Fruit fly (Drosophila melanogaster) whole organism, pupa: Measurements from ENCODE around the gene Pvr.
A peak's percentile ranks its signal among the peaks of the same experiment; 100 is the strongest.

ENCODE experiments used
- CG10348 ChIP-seq: fragments of 200-800 bp; sonication (Bioruptor generic); IDR thresholded peaks from 2 replicates; pipeline ENCODE4 v1.3.6; 2022; ENCODE audit warnings: missing biosample characterization, missing genetic modification characterization
- CG12605 ChIP-seq: fragments of 200-800 bp; sonication (Bioruptor generic); IDR thresholded peaks from 2 replicates; pipeline ENCODE4 v1.3.6; 2022; ENCODE audit warnings: missing biosample characterization, missing genetic modification characterization
- CG13204 ChIP-seq: fragments of 200-800 bp; sonication (Bioruptor generic); optimal IDR thresholded peaks from 2 replicates; lab custom pipeline; 2018; ENCODE audit warnings: missing biosample characterization, mild to moderate bottlenecking, missing genetic modification characterization, moderate library complexity
- CG14655 ChIP-seq: fragments of 200-800 bp; sonication (Bioruptor generic); optimal IDR thresholded peaks from 3 replicates; lab custom pipeline; 2017; ENCODE audit warnings: mild to moderate bottlenecking, missing biosample characterization, missing genetic modification reagents, missing genetic modification characterization
- CG15710 ChIP-seq: fragments of 200-800 bp; sonication (Bioruptor generic); optimal IDR thresholded peaks from 2 replicates; lab custom pipeline; 2018; ENCODE audit warnings: missing biosample characterization, mild to moderate bottlenecking, missing genetic modification characterization, moderate library complexity
- CG17806 ChIP-seq: fragments of 200-800 bp; sonication (Bioruptor generic); optimal IDR thresholded peaks from 2 replicates; lab custom pipeline; 2018; ENCODE audit warnings: missing biosample characterization, mild to moderate bottlenecking, missing genetic modification characterization, moderate library complexity
- CG32121 ChIP-seq: fragments of 200-800 bp; sonication (Bioruptor generic); IDR thresholded peaks from 2 replicates; pipeline ENCODE4 v1.3.6; 2022; ENCODE audit warnings: missing biosample characterization, missing genetic modification characterization
- CG34367 ChIP-seq: fragments of 200-800 bp; sonication (Bioruptor generic); optimal IDR thresholded peaks from 2 replicates; lab custom pipeline; 2018; ENCODE audit warnings: missing biosample characterization, mild to moderate bottlenecking, missing genetic modification characterization
- CG4496 ChIP-seq: fragments of 200-800 bp; sonication (Bioruptor generic); IDR thresholded peaks from 3 replicates; pipeline ENCODE4 v1.3.6; 2022; ENCODE audit warnings: missing biosample characterization, missing genetic modification characterization
- CG8159 ChIP-seq: fragments of 200-800 bp; sonication (Bioruptor generic); optimal IDR thresholded peaks from 3 replicates; lab custom pipeline; 2018; ENCODE audit warnings: missing biosample characterization, mild to moderate bottlenecking, missing genetic modification characterization, moderate library complexity
- CG8301 ChIP-seq: fragments of 200-800 bp; sonication (Bioruptor generic); optimal IDR thresholded peaks from 2 replicates; lab custom pipeline; 2018; ENCODE audit warnings: missing biosample characterization, mild to moderate bottlenecking, missing genetic modification characterization
- CG9948 ChIP-seq: fragments of 200-800 bp; sonication (Bioruptor generic); optimal IDR thresholded peaks from 2 replicates; lab custom pipeline; 2018; ENCODE audit warnings: missing biosample characterization, mild to moderate bottlenecking, missing genetic modification characterization, moderate library complexity
- D1 ChIP-seq: fragments of 200-800 bp; sonication (Bioruptor generic); optimal IDR thresholded peaks from 2 replicates; lab custom pipeline; 2018; ENCODE audit warnings: missing biosample characterization, mild to moderate bottlenecking, missing genetic modification characterization, moderate library complexity
- EcR ChIP-seq: fragments of 200-800 bp; sonication (Bioruptor generic); optimal IDR thresholded peaks from 3 replicates; lab custom pipeline; 2019; ENCODE audit warnings: missing biosample characterization, missing genetic modification characterization, mild to moderate bottlenecking, moderate library complexity, missing genetic modification reagents
- Ets98B ChIP-seq: fragments of 200-800 bp; sonication (Bioruptor generic); IDR thresholded peaks from 2 replicates; pipeline ENCODE4 v1.3.6; 2022; ENCODE audit warnings: missing biosample characterization, missing genetic modification characterization
- Pif1A ChIP-seq: fragments of 200-800 bp; sonication (Bioruptor generic); optimal IDR thresholded peaks from 3 replicates; lab custom pipeline; 2016; ENCODE audit warnings: missing biosample characterization, missing genetic modification characterization
- Pif1B ChIP-seq: fragments of 200-800 bp; sonication (Bioruptor generic); optimal IDR thresholded peaks from 3 replicates; lab custom pipeline; 2016; ENCODE audit warnings: missing biosample characterization, missing genetic modification characterization
- Snoo ChIP-seq: fragments of 200-800 bp; sonication (Bioruptor generic); optimal IDR thresholded peaks from 3 replicates; lab custom pipeline; 2017; ENCODE audit warnings: missing biosample characterization, mild to moderate bottlenecking, missing genetic modification characterization, inconsistent platforms
- fd96Ca ChIP-seq: fragments of 200-800 bp; sonication (Bioruptor generic); IDR thresholded peaks from 3 replicates; pipeline ENCODE4 v1.3.6; 2022; ENCODE audit warnings: missing biosample characterization, missing genetic modification characterization
- gl ChIP-seq: fragments of 200-800 bp; sonication (Bioruptor generic); optimal IDR thresholded peaks from 2 replicates; lab custom pipeline; 2018; ENCODE audit warnings: missing biosample characterization, mild to moderate bottlenecking, missing genetic modification characterization
- rn ChIP-seq: fragments of 200-800 bp; sonication (Bioruptor generic); IDR thresholded peaks from 2 replicates; pipeline ENCODE4 v1.3.6; 2022; ENCODE audit warnings: missing biosample characterization, missing genetic modification characterization

Gene Pvr

DNA sequence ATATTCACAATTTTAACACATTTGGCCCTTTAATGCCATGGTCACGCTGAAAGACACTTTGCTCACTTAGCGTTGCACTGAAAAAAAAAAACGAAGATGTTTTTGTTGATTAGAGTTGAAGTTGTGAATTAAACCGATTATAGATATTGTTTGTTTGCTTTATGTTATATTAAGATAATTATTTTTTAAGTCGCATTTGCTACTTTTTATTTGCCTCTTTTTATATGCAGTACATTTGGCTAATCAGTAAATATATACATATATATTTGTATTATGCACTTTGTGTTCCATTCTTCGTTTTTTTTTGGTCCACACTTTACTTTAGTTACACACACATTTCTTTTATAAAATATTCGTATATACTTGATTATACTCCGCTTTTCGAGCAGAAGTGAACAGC, 9.4 kb downstream of the Pvr start:
- TF ChIP-seq CG9948 (tag; lab: Kevin White, UChicago), result no peak
- TF ChIP-seq rn (GFP tag; lab: Robert Waterston, UW), result no peak
- no peak for TF ChIP-seq Ets98B
- TF ChIP-seq CG34367 (tag; lab: Kevin White, UChicago), result no peak
- no peak for TF ChIP-seq CG13204 (GFP tag; lab: Kevin White, UChicago)
- no peak for TF ChIP-seq fd96Ca (GFP tag; lab: Robert Waterston, UW)
- TF ChIP-seq CG8301 (tag; lab: Kevin White, UChicago), result peak; percentile 32
- TF ChIP-seq CG10348 (GFP tag; lab: Robert Waterston, UW), result no peak
- TF ChIP-seq CG32121 (GFP tag; lab: Robert Waterston, UW), result no peak
- no peak for TF ChIP-seq Snoo (tag; lab: Kevin White, UChicago)
- no peak for TF ChIP-seq EcR (GFP tag; lab: Kevin White, UChicago)
- peak; percentile 26 for TF ChIP-seq CG17806 (tag; lab: Kevin White, UChicago)
- TF ChIP-seq Pif1B (GFP tag; lab: Kevin White, UChicago), result no peak
- no peak for TF ChIP-seq D1 (tag; lab: Kevin White, UChicago)
- TF ChIP-seq CG15710 (tag; lab: Kevin White, UChicago), result peak; percentile 28
- TF ChIP-seq gl (tag; lab: Kevin White, UChicago), result no peak
- TF ChIP-seq CG12605 (GFP tag; lab: Robert Waterston, UW), result 0 out of 2 replicates have a peak, but pooled peaks have one; percentile 10
- TF ChIP-seq CG4496, result peak; percentile 64; the same call in 1 of the 3 replicates
- TF ChIP-seq CG8159 (tag; lab: Kevin White, UChicago), result peak; percentile 48
- peak; percentile 7 for TF ChIP-seq CG14655 (GFP tag; lab: Kevin White, UChicago)
- TF ChIP-seq Pif1A (GFP tag; lab: Kevin White, UChicago), result no peak

DNA sequence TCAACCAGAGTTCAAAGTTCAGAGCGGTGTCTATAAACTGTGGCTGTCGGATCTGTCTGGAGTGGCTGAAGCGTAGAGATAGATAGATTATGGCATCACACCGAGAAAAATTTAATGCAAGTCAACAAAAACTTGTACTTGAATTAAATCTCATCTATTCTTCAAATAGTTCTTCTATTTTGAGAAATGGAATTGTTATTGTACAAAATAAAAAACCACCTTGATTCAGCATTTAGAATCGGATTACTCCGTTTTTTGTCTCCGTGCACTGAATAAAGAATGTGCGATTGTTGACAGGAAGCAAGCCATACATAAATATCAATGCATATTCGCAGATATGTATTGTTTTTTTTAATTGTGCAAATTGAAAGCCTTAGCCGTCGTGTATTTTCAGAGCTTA, 10.1 kb downstream of the Pvr start:
- peak; percentile 51 for TF ChIP-seq CG9948 (tag; lab: Kevin White, UChicago)
- TF ChIP-seq CG8159 (tag; lab: Kevin White, UChicago), result peak; percentile 69
- peak; percentile 72 for TF ChIP-seq rn (GFP tag; lab: Robert Waterston, UW)
- peak; percentile 53 for TF ChIP-seq CG15710 (tag; lab: Kevin White, UChicago)
- TF ChIP-seq Snoo (tag; lab: Kevin White, UChicago), result peak; percentile 56
- TF ChIP-seq D1 (tag; lab: Kevin White, UChicago), result no peak
- peak; percentile 38 for TF ChIP-seq CG8301 (tag; lab: Kevin White, UChicago)
- peak; percentile 47 for TF ChIP-seq CG14655 (GFP tag; lab: Kevin White, UChicago)
- peak; percentile 73 for TF ChIP-seq fd96Ca (GFP tag; lab: Robert Waterston, UW)
- peak; percentile 82 for TF ChIP-seq CG32121 (GFP tag; lab: Robert Waterston, UW)
- peak; percentile 80 for TF ChIP-seq Ets98B
- no peak for TF ChIP-seq gl (tag; lab: Kevin White, UChicago)
- peak; percentile 47 for TF ChIP-seq Pif1B (GFP tag; lab: Kevin White, UChicago)
- no peak for TF ChIP-seq EcR (GFP tag; lab: Kevin White, UChicago)
- peak; percentile 86 for TF ChIP-seq CG4496
- TF ChIP-seq CG12605 (GFP tag; lab: Robert Waterston, UW), result peak; percentile 76
- TF ChIP-seq CG13204 (GFP tag; lab: Kevin White, UChicago), result no peak
- no peak for TF ChIP-seq Pif1A (GFP tag; lab: Kevin White, UChicago)
- TF ChIP-seq CG17806 (tag; lab: Kevin White, UChicago), result peak; percentile 63
- TF ChIP-seq CG10348 (GFP tag; lab: Robert Waterston, UW), result 0 out of 2 replicates have a peak, but pooled peaks have one; percentile 11
- TF ChIP-seq CG34367 (tag; lab: Kevin White, UChicago), result peak; percentile 43
- TF ChIP-seq, all 21 proteins: peak for 16

DNA sequence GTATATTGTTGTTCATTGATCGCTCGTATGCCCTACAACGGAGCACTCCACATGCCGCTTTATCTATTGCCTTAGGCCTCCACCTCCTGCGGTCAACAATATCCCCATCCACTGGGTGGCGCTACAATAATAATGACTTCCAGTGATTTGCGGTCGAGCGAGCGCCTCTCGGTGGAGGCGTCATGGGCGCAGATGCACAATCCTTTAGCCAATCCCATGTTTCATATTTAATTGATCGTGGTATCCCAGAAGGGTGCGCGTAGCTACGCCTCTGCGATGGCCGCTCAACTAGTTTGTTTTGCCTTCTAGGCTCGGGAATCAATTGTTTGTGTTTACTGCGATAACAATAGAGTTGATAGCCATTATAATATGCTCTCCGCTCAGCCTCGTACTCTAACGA, 10.5 kb downstream of the Pvr start:
- TF ChIP-seq D1 (tag; lab: Kevin White, UChicago) (no peak), Pif1A (GFP tag; lab: Kevin White, UChicago) (no peak), CG34367 (tag; lab: Kevin White, UChicago) (no peak), CG4496 (peak; percentile 87), CG15710 (tag; lab: Kevin White, UChicago) (no peak), Pif1B (GFP tag; lab: Kevin White, UChicago) (no peak), CG10348 (GFP tag; lab: Robert Waterston, UW) (no peak), CG9948 (tag; lab: Kevin White, UChicago) (no peak), rn (GFP tag; lab: Robert Waterston, UW) (no peak), Snoo (tag; lab: Kevin White, UChicago) (no peak), CG12605 (GFP tag; lab: Robert Waterston, UW) (peak; percentile 29), CG17806 (tag; lab: Kevin White, UChicago) (peak; percentile 29), Ets98B (peak; percentile 84), CG14655 (GFP tag; lab: Kevin White, UChicago) (no peak), fd96Ca (GFP tag; lab: Robert Waterston, UW) (peak; percentile 85), gl (tag; lab: Kevin White, UChicago) (no peak), CG32121 (GFP tag; lab: Robert Waterston, UW) (peak; percentile 71), CG8159 (tag; lab: Kevin White, UChicago) (no peak), EcR (GFP tag; lab: Kevin White, UChicago) (no peak), CG13204 (GFP tag; lab: Kevin White, UChicago) (no peak), CG8301 (tag; lab: Kevin White, UChicago) (no peak)

DNA sequence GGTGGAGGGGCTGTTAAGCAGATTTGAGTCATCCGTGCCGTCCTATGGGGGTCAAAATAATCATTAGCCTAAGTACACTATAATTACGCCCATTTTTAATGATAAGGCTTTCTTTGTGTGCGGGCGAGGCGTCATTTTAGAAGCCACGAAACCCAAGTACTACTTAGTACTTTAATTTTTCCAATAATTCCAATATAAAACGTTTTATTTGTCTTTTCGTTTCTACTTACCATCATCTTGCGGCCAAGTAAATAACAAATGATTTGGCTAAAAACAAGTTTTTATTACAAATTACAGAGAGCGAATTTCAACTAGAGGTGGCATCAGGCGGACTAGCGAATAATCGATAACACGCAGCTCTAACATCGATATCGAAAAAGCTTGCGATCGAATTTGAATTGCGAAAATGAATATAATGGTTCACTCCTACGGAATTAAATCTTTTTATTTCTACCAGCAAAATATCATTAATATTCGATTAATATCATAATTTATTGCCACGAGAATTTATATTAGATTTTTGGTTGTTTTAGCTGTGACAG, 19.2 kb downstream of the Pvr start, which contains the start of gene Snx6:
TSS of gene Snx6 (minus strand) at position 349 of the 542 bp plus-strand sequence.
- peak; percentile 39 for TF ChIP-seq EcR (GFP tag; lab: Kevin White, UChicago)
- TF ChIP-seq CG15710 (tag; lab: Kevin White, UChicago), result no peak
- TF ChIP-seq Pif1A (GFP tag; lab: Kevin White, UChicago), result no peak
- TF ChIP-seq CG9948 (tag; lab: Kevin White, UChicago), result no peak
- TF ChIP-seq D1 (tag; lab: Kevin White, UChicago), result no peak
- TF ChIP-seq CG17806 (tag; lab: Kevin White, UChicago), result no peak
- no peak for TF ChIP-seq gl (tag; lab: Kevin White, UChicago)
